Fruit fly (Drosophila melanogaster): ENCODE data around the gene Sry-delta.

Gene Sry-delta

dm6 chr3R:30043139-30043744, at the start of gene Sry-delta (continued):
- peak; percentile 31 for TF ChIP-seq CG4707 (GFP tag; optimal IDR thresholded peaks at IDR 0.05)
- peak; percentile 72 for TF ChIP-seq CG13424 (tag; optimal IDR thresholded peaks at IDR 0.05)
- TF ChIP-seq D19B (GFP tag; optimal IDR thresholded peaks at IDR 0.05) = no peak
- no peak for TF ChIP-seq gsb-n (tag; optimal IDR thresholded peaks at IDR 0.05)
- TF ChIP-seq bbx (GFP tag; IDR thresholded peaks at IDR 0.05; ENCODE audit: partially characterized antibody) = peak; percentile 77
- no peak for TF ChIP-seq nau (GFP tag; optimal IDR thresholded peaks at IDR 0.05)
- TF ChIP-seq danr (GFP tag; IDR thresholded peaks at IDR 0.05) = peak; percentile 44; the same call in 1 of the 2 replicates
- peak; percentile 13 for TF ChIP-seq TFAM (GFP tag; optimal IDR thresholded peaks at IDR 0.05)
- no peak for TF ChIP-seq CG4360 (GFP tag; IDR thresholded peaks at IDR 0.05)
- peak; percentile 55; the same call in 2 of the 3 replicates for TF ChIP-seq CG2889 (GFP tag; IDR thresholded peaks at IDR 0.05)
- TF ChIP-seq bigmax (GFP tag; optimal IDR thresholded peaks at IDR 0.05) = peak; percentile 79
- peak; percentile 86 for TF ChIP-seq pnt (GFP tag; optimal IDR thresholded peaks at IDR 0.05)
- peak; percentile 91 for TF ChIP-seq Dad (GFP tag; optimal IDR thresholded peaks at IDR 0.05)
- TF ChIP-seq pros (GFP tag; optimal IDR thresholded peaks at IDR 0.05) = no peak
- no peak for TF ChIP-seq CG12769 (tag; optimal IDR thresholded peaks at IDR 0.05)
- peak; percentile 87 for TF ChIP-seq Hsf (GFP tag; optimal IDR thresholded peaks at IDR 0.05)
- TF ChIP-seq Dref (GFP tag; IDR thresholded peaks at IDR 0.05) = peak; percentile 77
- peak; percentile 47 for TF ChIP-seq Tbp (GFP tag; optimal IDR thresholded peaks at IDR 0.05)
- TF ChIP-seq lmd (GFP tag; IDR thresholded peaks at IDR 0.05) = peak; percentile 62; the same call in 1 of the 2 replicates
- TF ChIP-seq MBD-R2 (GFP tag; IDR thresholded peaks at IDR 0.05) = peak; percentile 98
- peak; percentile 90 for TF ChIP-seq CG13624 (GFP tag; optimal IDR thresholded peaks at IDR 0.05)
- TF ChIP-seq CG10431 (GFP tag; optimal IDR thresholded peaks at IDR 0.05) = peak; percentile 11
- TF ChIP-seq CG4617 (GFP tag; optimal IDR thresholded peaks at IDR 0.05; ENCODE audit: borderline replicate concordance) = peak; percentile 98
- peak; percentile 86 for TF ChIP-seq NC2β (GFP tag; optimal IDR thresholded peaks at IDR 0.05)
- TF ChIP-seq bcd (GFP tag; optimal IDR thresholded peaks at IDR 0.05) = no peak
- TF ChIP-seq CG9609 (GFP tag; optimal IDR thresholded peaks at IDR 0.05) = peak; percentile 85
- peak; percentile 56 for TF ChIP-seq CG8388 (GFP tag; optimal IDR thresholded peaks at IDR 0.05)
- peak; percentile 75 for TF ChIP-seq CG5245 (GFP tag; optimal IDR thresholded peaks at IDR 0.05)
- peak; percentile 61; the same call in 1 of the 2 replicates for TF ChIP-seq CG14014 (GFP tag; IDR thresholded peaks at IDR 0.05)
- peak; percentile 86 for TF ChIP-seq maf-S (GFP tag; optimal IDR thresholded peaks at IDR 0.05)
- no peak for TF ChIP-seq Deaf1 (tag; optimal IDR thresholded peaks at IDR 0.05)
- peak; percentile 85 for TF ChIP-seq phol (tag; optimal IDR thresholded peaks at IDR 0.05)
- peak; percentile 81 for TF ChIP-seq sna (GFP tag; IDR thresholded peaks at IDR 0.05; ENCODE audit: partially characterized antibody)
- TF ChIP-seq fd102C (GFP tag; optimal IDR thresholded peaks at IDR 0.05) = peak; percentile 44
- peak; percentile 60 for TF ChIP-seq CG31388 (GFP tag; optimal IDR thresholded peaks at IDR 0.05)
- peak; percentile 70 for TF ChIP-seq CoRest (tag; optimal IDR thresholded peaks at IDR 0.05)
- no peak for TF ChIP-seq z (GFP tag; IDR thresholded peaks at IDR 0.05)
- peak; percentile 70 for TF ChIP-seq CG8089 (GFP tag; optimal IDR thresholded peaks at IDR 0.05)
- peak; percentile 88 for TF ChIP-seq NFAT (GFP tag; IDR thresholded peaks at IDR 0.05)
- TF ChIP-seq scrt (GFP tag; optimal IDR thresholded peaks at IDR 0.05) = no peak
- no peak for TF ChIP-seq Vsx1 (GFP tag; optimal IDR thresholded peaks at IDR 0.05)
- no peak for TF ChIP-seq Dip2 (GFP tag; IDR thresholded peaks at IDR 0.05)
- TF ChIP-seq CG1832 (GFP tag; optimal IDR thresholded peaks at IDR 0.05) = no peak
- TF ChIP-seq CG9797 (GFP tag; optimal IDR thresholded peaks at IDR 0.05) = peak; percentile 66
- TF ChIP-seq Pdp1 (GFP tag; optimal IDR thresholded peaks at IDR 0.05) = peak; percentile 85 to 96
- peak; percentile 3 for TF ChIP-seq CG15073 (GFP tag; optimal IDR thresholded peaks at IDR 0.05)
- TF ChIP-seq pzg (GFP tag; optimal IDR thresholded peaks at IDR 0.05) = peak; percentile 97
- peak; percentile 8; the same call in 1 of the 2 replicates for TF ChIP-seq CG10321 (GFP tag; IDR thresholded peaks at IDR 0.05)
- no peak for TF ChIP-seq Oli (tag; optimal IDR thresholded peaks at IDR 0.05)
- peak; percentile 63 for TF ChIP-seq Nf-YC (tag; optimal IDR thresholded peaks at IDR 0.05)
